Fruit fly (Drosophila melanogaster): ENCODE measurements around the gene Pcd.

Gene Pcd

DNA sequence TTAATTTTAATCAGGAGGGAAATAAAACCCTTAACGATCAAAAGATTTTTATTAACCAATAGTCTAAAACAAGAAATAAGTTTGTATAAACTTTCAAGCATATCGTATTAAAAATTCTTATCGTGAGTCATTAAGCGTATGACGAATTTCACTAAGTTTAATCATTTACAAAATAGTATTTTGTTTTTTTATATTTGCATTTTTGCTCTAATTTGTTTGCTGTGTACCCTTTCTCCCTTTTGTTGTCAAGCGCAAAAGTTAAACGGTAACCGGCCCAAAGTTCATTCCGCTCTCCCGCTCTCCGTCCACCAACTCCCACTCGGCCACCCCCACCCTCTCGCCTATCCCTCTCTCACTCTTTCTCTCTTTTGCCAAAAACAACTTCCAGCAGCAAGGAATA is 40.8 kb downstream of the Pcd start:
- TF ChIP-seq HLH106 (tag; optimal IDR thresholded peaks at IDR 0.05) (peak; percentile 66), tai (GFP tag; optimal IDR thresholded peaks at IDR 0.05) (peak; percentile 50), br (GFP tag; optimal IDR thresholded peaks at IDR 0.05) (no peak), Hnf4 (GFP tag; optimal IDR thresholded peaks at IDR 0.05) (peak; percentile 58), h (GFP tag; optimal IDR thresholded peaks at IDR 0.05) (peak; percentile 22), Rel (GFP tag; optimal IDR thresholded peaks at IDR 0.05) (no peak), Rel (tag; optimal IDR thresholded peaks at IDR 0.05) (no peak), foxo (GFP tag; optimal IDR thresholded peaks at IDR 0.05) (peak in 1 of 2 experiments; percentile 50), psq (GFP tag; optimal IDR thresholded peaks at IDR 0.05) (peak; percentile 21), jim (GFP tag; optimal IDR thresholded peaks at IDR 0.05) (no peak), Dif (GFP tag; optimal IDR thresholded peaks at IDR 0.05; ENCODE audit: partially characterized antibody) (no peak), ey (GFP tag; optimal IDR thresholded peaks at IDR 0.05) (peak; percentile 44), dmrt93B (GFP tag; optimal IDR thresholded peaks at IDR 0.05) (peak; percentile 5), Sp1 (GFP tag; optimal IDR thresholded peaks at IDR 0.05) (peak; percentile 52), rgr (GFP tag; optimal IDR thresholded peaks at IDR 0.05) (peak; percentile 36), Dfd (GFP tag; optimal IDR thresholded peaks at IDR 0.05) (no peak)

- TF ChIP-seq Mio (GFP tag; optimal IDR thresholded peaks at IDR 0.05) (no peak), woc (GFP tag; optimal IDR thresholded peaks at IDR 0.05) (peak; percentile 3), rgr (GFP tag; optimal IDR thresholded peaks at IDR 0.05) (no peak), sv (GFP tag; optimal IDR thresholded peaks at IDR 0.05) (no peak), tai (GFP tag; optimal IDR thresholded peaks at IDR 0.05) (no peak), foxo (GFP tag; optimal IDR thresholded peaks at IDR 0.05) (no peak), ey (GFP tag; optimal IDR thresholded peaks at IDR 0.05) (no peak), usp (GFP tag; optimal IDR thresholded peaks at IDR 0.05) (no peak), pan (optimal IDR thresholded peaks at IDR 0.05) (no peak), Hr78 (GFP tag; optimal IDR thresholded peaks at IDR 0.05) (no peak), Abd-B (GFP tag; optimal IDR thresholded peaks at IDR 0.05) (no peak), Vsx2 (GFP tag; optimal IDR thresholded peaks at IDR 0.05; ENCODE audit: partially characterized antibody) (peak; percentile 8), psq (GFP tag; optimal IDR thresholded peaks at IDR 0.05) (no peak), Myc (optimal IDR thresholded peaks at IDR 0.05) (peak; percentile 36), N (GFP tag; optimal IDR thresholded peaks at IDR 0.05) (no peak), Sp1 (GFP tag; optimal IDR thresholded peaks at IDR 0.05) (no peak), GATAd (GFP tag; optimal IDR thresholded peaks at IDR 0.05) (no peak), Dfd (GFP tag; optimal IDR thresholded peaks at IDR 0.05) (no peak), sage (GFP tag; optimal IDR thresholded peaks at IDR 0.05) (no peak), Rel (GFP tag; optimal IDR thresholded peaks at IDR 0.05) (no peak), Rel (tag; optimal IDR thresholded peaks at IDR 0.05) (peak; percentile 28), CG32264 (GFP tag; optimal IDR thresholded peaks at IDR 0.05) (no peak), Jra (GFP tag; optimal IDR thresholded peaks at IDR 0.05) (no peak), dmrt93B (GFP tag; optimal IDR thresholded peaks at IDR 0.05) (no peak), Dif (GFP tag; optimal IDR thresholded peaks at IDR 0.05; ENCODE audit: partially characterized antibody) (peak; percentile 45), CG9705 (GFP tag; optimal IDR thresholded peaks at IDR 0.05) (no peak), lola (GFP tag; optimal IDR thresholded peaks at IDR 0.05) (no peak), HLH106 (tag; optimal IDR thresholded peaks at IDR 0.05) (no peak), jim (GFP tag; optimal IDR thresholded peaks at IDR 0.05) (no peak), OdsH (GFP tag; optimal IDR thresholded peaks at IDR 0.05) (no peak), dl (GFP tag; optimal IDR thresholded peaks at IDR 0.05; ENCODE audit: insufficient read depth in 1 of 2, partially characterized antibody in 2 of 2) (peak in 1 of 2 experiments; percentile 19), br (GFP tag; optimal IDR thresholded peaks at IDR 0.05) (no peak), CrebA (GFP tag; optimal IDR thresholded peaks at IDR 0.05; ENCODE audit: borderline replicate concordance) (no peak), Hr83 (GFP tag; optimal IDR thresholded peaks at IDR 0.05; ENCODE audit: poor library complexity, severe bottlenecking) (no peak), h (GFP tag; optimal IDR thresholded peaks at IDR 0.05) (no peak), Hnf4 (GFP tag; optimal IDR thresholded peaks at IDR 0.05) (no peak), brk (GFP tag; optimal IDR thresholded peaks at IDR 0.05) (no peak), fru (GFP tag; optimal IDR thresholded peaks at IDR 0.05) (no peak), dsf (GFP tag; optimal IDR thresholded peaks at IDR 0.05; ENCODE audit: borderline replicate concordance) (no peak)
These were observed 41.5 kb downstream of the Pcd start for dm6 chr3R:29764249-29765042.

Data from whole organism, wandering third instar larva.